Fruit fly (Drosophila melanogaster) S2 (cell line): Measurements from ENCODE around the gene meigo.

ENCODE experiments used
- CG8478 ChIP-seq: fragments of >200 bp; optimal IDR thresholded peaks from 2 replicates; lab custom pipeline; 2018
- CTCF ChIP-seq, 2 experiments: fragments of >200 bp; optimal IDR thresholded peaks; 2 replicates each; lab custom pipeline; 2018

DNA sequence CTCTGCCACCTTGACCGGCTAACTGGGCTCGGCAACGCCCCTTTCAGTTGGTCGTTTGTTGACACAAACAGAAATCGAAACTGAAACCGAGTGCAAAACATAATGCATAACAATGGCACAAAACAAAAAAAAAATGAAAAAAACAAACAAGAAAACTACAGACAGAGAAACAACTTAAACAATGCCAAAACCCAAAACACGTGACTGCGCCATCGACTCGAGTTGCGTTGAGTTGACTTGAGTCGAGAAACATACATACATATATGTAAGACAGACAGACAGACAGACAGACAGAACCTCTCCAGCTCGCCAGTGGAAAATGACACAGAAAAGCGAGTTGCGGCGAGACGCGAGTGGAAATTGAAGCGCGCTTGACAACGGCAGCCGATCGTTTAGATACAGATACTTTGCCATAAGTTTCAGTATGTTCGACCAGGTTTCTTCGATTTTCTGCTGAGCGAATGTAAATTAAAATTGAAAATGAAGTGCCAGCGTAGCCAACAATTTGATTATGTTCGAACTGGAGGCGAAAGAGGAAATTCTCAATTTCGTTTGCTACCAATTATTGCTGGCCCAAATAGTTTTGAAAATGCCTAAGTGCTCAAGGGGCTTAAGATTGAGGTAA, 31.6 kb downstream of the meigo start:
- TF ChIP-seq CG8478 (lab: Kevin White, UChicago) (no peak), CTCF (optimal IDR thresholded peaks at IDR 0.05; lab: Kevin White, UChicago) (no peak)
